Fruit fly (Drosophila melanogaster) whole organism, embryonic: ENCODE measurements around the gene SkpD.

Source experiments
- Aef1 ChIP-seq: fragments of 200-800 bp; sonication (Bioruptor generic); IDR thresholded peaks from 3 replicates; pipeline ENCODE4 v1.3.6; 2022; ENCODE audit warnings: missing biosample characterization, missing genetic modification characterization
- Atf6 ChIP-seq: fragments of 200-800 bp; sonication (Bioruptor generic); IDR thresholded peaks from 2 replicates; pipeline ENCODE4 v1.3.6; 2022; ENCODE audit warnings: missing biosample characterization, missing genetic modification characterization
- CG1024 ChIP-seq: fragments of 200-800 bp; sonication (Bioruptor generic); IDR thresholded peaks from 2 replicates; pipeline ENCODE4 v1.3.6; 2022; ENCODE audit warnings: missing biosample characterization, missing genetic modification characterization
- CG12236 ChIP-seq: fragments of 200-800 bp; sonication (Bioruptor generic); optimal IDR thresholded peaks from 2 replicates; lab custom pipeline; 2016; ENCODE audit warnings: missing biosample characterization, missing genetic modification characterization
- CG12659 ChIP-seq: fragments of 200-800 bp; sonication (Bioruptor generic); optimal IDR thresholded peaks from 3 replicates; lab custom pipeline; 2017; ENCODE audit warnings: mild to moderate bottlenecking, missing biosample characterization, missing genetic modification reagents, missing genetic modification characterization
- CG12744 ChIP-seq: fragments of 200-800 bp; sonication (Bioruptor generic); optimal IDR thresholded peaks from 2 replicates; lab custom pipeline; 2016; ENCODE audit warnings: missing biosample characterization, missing genetic modification characterization
- CG13287 ChIP-seq: fragments of 200-800 bp; sonication (Bioruptor generic); IDR thresholded peaks from 2 replicates; pipeline ENCODE4 v1.3.6; 2022; ENCODE audit warnings: missing biosample characterization, missing genetic modification characterization; ENCODE audit not compliant: partially characterized antibody
- CG15601 ChIP-seq: fragments of 200-800 bp; sonication (Bioruptor generic); optimal IDR thresholded peaks from 3 replicates; lab custom pipeline; 2019; ENCODE audit warnings: missing biosample characterization, mild to moderate bottlenecking, missing genetic modification characterization, moderate library complexity
- CG16863 ChIP-seq: fragments of 200-800 bp; sonication (Bioruptor generic); optimal IDR thresholded peaks from 3 replicates; lab custom pipeline; 2016; ENCODE audit warnings: missing biosample characterization, missing genetic modification characterization
- CG17186 ChIP-seq: fragments of 200-800 bp; sonication (Bioruptor generic); optimal IDR thresholded peaks from 3 replicates; lab custom pipeline; 2017; ENCODE audit warnings: missing biosample characterization, missing genetic modification reagents, missing genetic modification characterization
- CG17802 ChIP-seq: fragments of 200-800 bp; sonication (Bioruptor generic); optimal IDR thresholded peaks from 2 replicates; lab custom pipeline; 2018; ENCODE audit warnings: missing biosample characterization, mild to moderate bottlenecking, missing genetic modification characterization, moderate library complexity
- CG4424 ChIP-seq: fragments of 200-800 bp; sonication (Bioruptor generic); optimal IDR thresholded peaks from 3 replicates; lab custom pipeline; 2016; ENCODE audit warnings: missing biosample characterization, missing genetic modification characterization
- CG4707 ChIP-seq: fragments of 200-800 bp; sonication (Bioruptor generic); optimal IDR thresholded peaks from 2 replicates; lab custom pipeline; 2018; ENCODE audit warnings: missing biosample characterization, mild to moderate bottlenecking, missing genetic modification characterization, moderate library complexity
- CG6683 ChIP-seq: fragments of 200-800 bp; sonication (Bioruptor generic); optimal IDR thresholded peaks from 2 replicates; lab custom pipeline; 2017; ENCODE audit warnings: missing biosample characterization, mild to moderate bottlenecking, missing genetic modification characterization, missing genetic modification reagents
- CG7963 ChIP-seq: fragments of 200-800 bp; sonication (Bioruptor generic); IDR thresholded peaks from 3 replicates; pipeline ENCODE4 v1.3.6; 2022; ENCODE audit warnings: missing biosample characterization, missing genetic modification characterization; ENCODE audit not compliant: partially characterized antibody
- CG9817 ChIP-seq: fragments of 200-800 bp; sonication (Bioruptor generic); optimal IDR thresholded peaks from 2 replicates; lab custom pipeline; 2018; ENCODE audit warnings: missing biosample characterization, mild to moderate bottlenecking, missing genetic modification characterization, moderate library complexity
- CHES-1-like ChIP-seq: fragments of 200-800 bp; sonication (Bioruptor generic); optimal IDR thresholded peaks from 2 replicates; lab custom pipeline; 2016; ENCODE audit warnings: missing biosample characterization, missing genetic modification characterization
- HLH3B ChIP-seq: fragments of 200-800 bp; sonication (Bioruptor generic); IDR thresholded peaks from 2 replicates; pipeline ENCODE4 v1.3.6; 2022; ENCODE audit warnings: missing biosample characterization, missing genetic modification characterization
- Hmr ChIP-seq: fragments of 200-800 bp; sonication (Bioruptor generic); optimal IDR thresholded peaks from 3 replicates; lab custom pipeline; 2017; ENCODE audit warnings: mild to moderate bottlenecking, missing biosample characterization, missing genetic modification reagents, missing genetic modification characterization
- Hmx ChIP-seq: fragments of 200-800 bp; sonication (Bioruptor generic); optimal IDR thresholded peaks from 2 replicates; lab custom pipeline; 2016; ENCODE audit warnings: missing biosample characterization, missing genetic modification characterization
- NC2α ChIP-seq: fragments of 200-800 bp; sonication (Bioruptor generic); optimal IDR thresholded peaks from 2 replicates; lab custom pipeline; 2016; ENCODE audit warnings: missing biosample characterization, missing genetic modification characterization
- Opbp ChIP-seq: fragments of 200-800 bp; sonication (Bioruptor generic); IDR thresholded peaks from 3 replicates; pipeline ENCODE4 v1.3.6; 2022; ENCODE audit warnings: missing biosample characterization, missing genetic modification characterization; ENCODE audit not compliant: partially characterized antibody
- Sry-β ChIP-seq: fragments of 200-800 bp; sonication (Bioruptor generic); optimal IDR thresholded peaks from 2 replicates; lab custom pipeline; 2018; ENCODE audit warnings: missing biosample characterization, mild to moderate bottlenecking, missing genetic modification characterization, moderate library complexity
- Sry-δ ChIP-seq: fragments of 200-800 bp; sonication (Bioruptor generic); optimal IDR thresholded peaks from 2 replicates; lab custom pipeline; 2016; ENCODE audit warnings: missing biosample characterization, missing genetic modification characterization
- Taf1 ChIP-seq: fragments of 200-800 bp; sonication (Bioruptor generic); IDR thresholded peaks from 2 replicates; pipeline ENCODE4 v1.3.6; 2022; ENCODE audit warnings: missing biosample characterization, missing genetic modification characterization
- Tbp ChIP-seq: fragments of >200 bp; optimal IDR thresholded peaks from 2 replicates; lab custom pipeline; 2018; ENCODE audit warnings: missing biosample characterization, missing genetic modification characterization
- bbx ChIP-seq: fragments of 200-800 bp; sonication (Bioruptor generic); IDR thresholded peaks from 2 replicates; pipeline ENCODE4 v1.3.6; 2022; ENCODE audit warnings: missing biosample characterization, missing genetic modification characterization; ENCODE audit not compliant: partially characterized antibody
- bcd ChIP-seq: fragments of 200-800 bp; sonication (Bioruptor generic); optimal IDR thresholded peaks from 2 replicates; lab custom pipeline; 2017; ENCODE audit warnings: missing biosample characterization, mild to moderate bottlenecking, missing genetic modification characterization
- bigmax ChIP-seq: fragments of 200-800 bp; sonication (Bioruptor generic); optimal IDR thresholded peaks from 2 replicates; lab custom pipeline; 2018; ENCODE audit warnings: missing biosample characterization, mild to moderate bottlenecking, missing genetic modification characterization
- crol ChIP-seq: fragments of 200-800 bp; sonication (Bioruptor generic); IDR thresholded peaks from 2 replicates; pipeline ENCODE4 v1.3.6; 2022; ENCODE audit warnings: missing biosample characterization, missing genetic modification characterization
- ems ChIP-seq: fragments of 200-800 bp; sonication (Bioruptor generic); optimal IDR thresholded peaks from 3 replicates; lab custom pipeline; 2016; ENCODE audit warnings: missing biosample characterization, missing genetic modification characterization
- ftz-f1 ChIP-seq: fragments of 200-800 bp; sonication (Bioruptor generic); optimal IDR thresholded peaks from 2 replicates; lab custom pipeline; 2016; ENCODE audit warnings: missing biosample characterization, missing genetic modification characterization
- fu2 ChIP-seq: fragments of 200-800 bp; sonication (Bioruptor generic); optimal IDR thresholded peaks from 2 replicates; lab custom pipeline; 2016; ENCODE audit warnings: missing biosample characterization, missing genetic modification characterization
- gcm2 ChIP-seq: fragments of 200-800 bp; sonication (Bioruptor generic); optimal IDR thresholded peaks from 2 replicates; lab custom pipeline; 2016; ENCODE audit warnings: missing biosample characterization, missing genetic modification characterization
- gem ChIP-seq: fragments of 200-800 bp; sonication (Bioruptor generic); optimal IDR thresholded peaks from 2 replicates; lab custom pipeline; 2019; ENCODE audit warnings: missing biosample characterization, mild to moderate bottlenecking, missing genetic modification characterization, moderate library complexity
- gfzf ChIP-seq: fragments of 200-800 bp; sonication (Bioruptor generic); optimal IDR thresholded peaks from 2 replicates; lab custom pipeline; 2016; ENCODE audit warnings: missing biosample characterization, mild to moderate bottlenecking, missing genetic modification characterization, moderate library complexity
- grau ChIP-seq: fragments of 200-800 bp; optimal IDR thresholded peaks from 3 replicates; lab custom pipeline; 2019; ENCODE audit warnings: missing biosample characterization, mild to moderate bottlenecking, missing genetic modification characterization, moderate library complexity
- ken ChIP-seq: fragments of 200-800 bp; sonication (Bioruptor generic); IDR thresholded peaks from 3 replicates; pipeline ENCODE4 v1.3.6; 2022; ENCODE audit warnings: missing biosample characterization, missing genetic modification characterization
- knrl ChIP-seq: fragments of 200-800 bp; sonication (Bioruptor generic); IDR thresholded peaks from 3 replicates; pipeline ENCODE4 v1.3.6; 2022; ENCODE audit warnings: missing biosample characterization, missing genetic modification characterization; ENCODE audit not compliant: partially characterized antibody
- mirr ChIP-seq: fragments of 200-800 bp; sonication (Bioruptor generic); optimal IDR thresholded peaks from 3 replicates; lab custom pipeline; 2018; ENCODE audit warnings: missing biosample characterization, mild to moderate bottlenecking, missing genetic modification characterization
- pan ChIP-seq, 4 experiments: fragments of >200 bp in 3 of 4; fragments of 200-800 bp in 1 of 4; sonication (Bioruptor generic) in 1 of 4; optimal IDR thresholded peaks in 3 of 4; IDR thresholded peaks in 1 of 4; 2 replicates each; pipeline versions ENCODE4 v1.3.6 to Lab custom; 2017 to 2022; ENCODE audit warnings: missing biosample characterization in 2 of 4, missing genetic modification characterization in 2 of 4, mixed read lengths in 1 of 4
- pb ChIP-seq: fragments of 200-800 bp; sonication (Bioruptor generic); optimal IDR thresholded peaks from 3 replicates; lab custom pipeline; 2016; ENCODE audit warnings: missing biosample characterization, missing genetic modification characterization
- pho ChIP-seq: fragments of 200-800 bp; sonication (Bioruptor generic); optimal IDR thresholded peaks from 2 replicates; lab custom pipeline; 2016; ENCODE audit warnings: missing biosample characterization, missing genetic modification characterization
- psq ChIP-seq: fragments of 200-800 bp; sonication (Bioruptor generic); optimal IDR thresholded peaks from 2 replicates; lab custom pipeline; 2017; ENCODE audit warnings: missing biosample characterization, missing genetic modification characterization
- ranshi ChIP-seq: fragments of 200-800 bp; sonication (Bioruptor generic); IDR thresholded peaks from 2 replicates; pipeline ENCODE4 v1.3.6; 2022; ENCODE audit warnings: missing biosample characterization, missing genetic modification characterization
- row ChIP-seq: fragments of 200-800 bp; sonication (Bioruptor generic); IDR thresholded peaks from 3 replicates; pipeline ENCODE4 v1.3.6; 2022; ENCODE audit warnings: missing biosample characterization, missing genetic modification characterization
- sr ChIP-seq: fragments of 200-800 bp; sonication (Bioruptor generic); IDR thresholded peaks from 3 replicates; pipeline ENCODE4 v1.3.6; 2022; ENCODE audit warnings: missing biosample characterization, missing genetic modification characterization
- tgo ChIP-seq: fragments of 200-800 bp; sonication (Bioruptor generic); IDR thresholded peaks from 3 replicates; pipeline ENCODE4 v1.3.6; 2022; ENCODE audit warnings: missing biosample characterization, missing genetic modification characterization
- tio ChIP-seq: fragments of 200-800 bp; sonication (Bioruptor generic); optimal IDR thresholded peaks from 2 replicates; lab custom pipeline; 2017; ENCODE audit warnings: missing biosample characterization, missing genetic modification characterization, inconsistent platforms
- zen ChIP-seq: fragments of 200-800 bp; sonication (Bioruptor generic); optimal IDR thresholded peaks from 3 replicates; lab custom pipeline; 2018; ENCODE audit warnings: missing biosample characterization, mild to moderate bottlenecking, missing genetic modification characterization, moderate library complexity

Gene SkpD

dm6 chrX:19848342-19848793 is 35.8 kb downstream of the SkpD start (continued):
- TF ChIP-seq gfzf (GFP tag; lab: Kevin White, UChicago) (peak; percentile 20), Atf6 (GFP tag; lab: Robert Waterston, UW) (peak; percentile 73), Tbp (GFP tag; lab: Kevin White, UChicago) (no peak), CG15601 (tag; lab: Kevin White, UChicago) (peak; percentile 54), Opbp (GFP tag; lab: Robert Waterston, UW) (peak; percentile 60), mirr (GFP tag; lab: Kevin White, UChicago) (peak; percentile 48), CG4424 (GFP tag; lab: Kevin White, UChicago) (peak; percentile 65), bigmax (GFP tag; lab: Kevin White, UChicago) (no peak), ranshi (GFP tag; lab: Robert Waterston, UW) (peak; percentile 64), tio (GFP tag; lab: Kevin White, UChicago) (peak; percentile 61), knrl (GFP tag; lab: Robert Waterston, UW) (peak; percentile 50; the same call in 2 of the 3 replicates), CG6683 (GFP tag; lab: Kevin White, UChicago) (no peak), CG12744 (GFP tag; lab: Kevin White, UChicago) (peak; percentile 58), CG12659 (peak; percentile 76), CHES-1-like (peak; percentile 57), CG4707 (GFP tag; lab: Kevin White, UChicago) (peak; percentile 9), CG16863 (GFP tag; lab: Kevin White, UChicago) (peak; percentile 72), Hmr (GFP tag; lab: Kevin White, UChicago) (peak; percentile 65), tgo (peak; percentile 80), CG1024 (GFP tag; lab: Robert Waterston, UW) (peak; percentile 54), fu2 (GFP tag; lab: Kevin White, UChicago) (peak; percentile 36), Sry-β (GFP tag; lab: Kevin White, UChicago) (peak; percentile 52), Aef1 (GFP tag; lab: Robert Waterston, UW) (peak; percentile 71; the same call in 2 of the 3 replicates), gcm2 (GFP tag; lab: Kevin White, UChicago) (peak; percentile 63), Taf1 (GFP tag; lab: Robert Waterston, UW) (no peak), row (GFP tag; lab: Robert Waterston, UW) (peak; percentile 85), psq (peak; percentile 2), Hmx (GFP tag; lab: Kevin White, UChicago) (no peak), ems (GFP tag; lab: Kevin White, UChicago) (peak; percentile 74), HLH3B (GFP tag; lab: Robert Waterston, UW) (peak; percentile 58; the same call in 1 of the 2 replicates), pb (peak; percentile 49), CG13287 (GFP tag; lab: Robert Waterston, UW) (peak; percentile 67), NC2α (GFP tag; lab: Kevin White, UChicago) (peak; percentile 23), crol (GFP tag; lab: Robert Waterston, UW) (peak; percentile 54), CG17802 (tag; lab: Kevin White, UChicago) (peak; percentile 26), CG17186 (GFP tag; lab: Kevin White, UChicago) (peak; percentile 28), CG12236 (peak; percentile 48), pan (optimal IDR thresholded peaks at IDR 0.05; lab: Kevin White, UChicago) (no peak), pan (GFP tag; optimal IDR thresholded peaks at IDR 0.05 in 1 of 2, IDR thresholded peaks at IDR 0.05 in 1 of 2) (peak in 1 of 2 experiments; percentile 82), sr (GFP tag; lab: Robert Waterston, UW) (peak; percentile 17; the same call in 1 of the 3 replicates), bcd (peak; percentile 69), zen (tag; lab: Kevin White, UChicago) (peak; percentile 61), Sry-δ (peak; percentile 38), gem (tag; lab: Kevin White, UChicago) (peak; percentile 74), ken (GFP tag; lab: Robert Waterston, UW) (peak; percentile 62; the same call in 2 of the 3 replicates), CG7963 (GFP tag; lab: Robert Waterston, UW) (no peak), grau (tag; lab: Kevin White, UChicago) (peak; percentile 65), bbx (peak; percentile 69), pho (GFP tag; lab: Kevin White, UChicago) (peak; percentile 67), ftz-f1 (peak; percentile 41), CG9817 (tag; lab: Kevin White, UChicago) (peak; percentile 59)
